Fruit fly (Drosophila melanogaster): ENCODE measurements around the gene meru.

Gene meru

DNA sequence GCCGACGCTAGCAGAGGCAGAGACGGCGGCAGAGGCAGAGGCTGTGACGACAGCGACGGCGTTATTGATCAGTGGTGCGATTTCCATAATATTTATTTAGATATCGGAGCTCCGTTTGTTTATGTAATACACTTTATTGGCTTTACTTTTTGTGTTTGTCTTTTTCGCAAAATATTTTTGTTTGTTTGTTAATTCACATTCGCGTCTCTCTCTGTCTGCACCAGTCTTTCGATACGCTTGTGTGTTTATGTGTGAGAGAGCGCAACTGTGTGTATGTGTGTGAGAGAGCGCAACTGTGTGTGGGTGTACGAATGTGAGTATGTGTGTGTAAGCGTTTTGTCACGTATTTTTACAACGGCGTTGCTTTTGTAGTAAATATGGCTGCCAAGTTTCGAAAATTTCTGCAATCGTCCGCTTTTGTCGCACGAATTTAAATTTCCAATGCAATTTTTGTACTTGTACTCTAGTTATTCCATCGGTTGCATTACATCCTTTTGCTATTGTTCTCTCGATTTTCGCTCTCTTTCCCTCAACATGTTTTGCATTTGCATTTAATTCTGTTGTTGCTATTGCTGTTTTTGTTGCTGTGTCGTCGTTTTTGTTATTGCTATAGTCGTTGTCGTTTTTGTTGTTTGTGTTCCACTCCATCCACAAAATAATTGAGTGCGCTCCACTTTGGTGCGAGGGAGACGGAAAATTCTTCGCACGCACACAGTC is 18.2 kb downstream of the meru start:
- TF ChIP-seq CG8478 (optimal IDR thresholded peaks at IDR 0.05) (peak; percentile 76), Dll (optimal IDR thresholded peaks at IDR 0.05) (no peak), EcR (GFP tag; optimal IDR thresholded peaks at IDR 0.05) (peak in 1 of 2 experiments; percentile 5)

- no peak for TF ChIP-seq CG8478 (optimal IDR thresholded peaks at IDR 0.05)
- no peak for TF ChIP-seq Dll (optimal IDR thresholded peaks at IDR 0.05)
- TF ChIP-seq psq (optimal IDR thresholded peaks at IDR 0.05) = no peak
- peak; percentile 49 to 97 for TF ChIP-seq EcR (GFP tag; optimal IDR thresholded peaks at IDR 0.05)
Measured at dm6 chr3L:15824537-15824936, 19.3 kb downstream of the meru start.

DNA sequence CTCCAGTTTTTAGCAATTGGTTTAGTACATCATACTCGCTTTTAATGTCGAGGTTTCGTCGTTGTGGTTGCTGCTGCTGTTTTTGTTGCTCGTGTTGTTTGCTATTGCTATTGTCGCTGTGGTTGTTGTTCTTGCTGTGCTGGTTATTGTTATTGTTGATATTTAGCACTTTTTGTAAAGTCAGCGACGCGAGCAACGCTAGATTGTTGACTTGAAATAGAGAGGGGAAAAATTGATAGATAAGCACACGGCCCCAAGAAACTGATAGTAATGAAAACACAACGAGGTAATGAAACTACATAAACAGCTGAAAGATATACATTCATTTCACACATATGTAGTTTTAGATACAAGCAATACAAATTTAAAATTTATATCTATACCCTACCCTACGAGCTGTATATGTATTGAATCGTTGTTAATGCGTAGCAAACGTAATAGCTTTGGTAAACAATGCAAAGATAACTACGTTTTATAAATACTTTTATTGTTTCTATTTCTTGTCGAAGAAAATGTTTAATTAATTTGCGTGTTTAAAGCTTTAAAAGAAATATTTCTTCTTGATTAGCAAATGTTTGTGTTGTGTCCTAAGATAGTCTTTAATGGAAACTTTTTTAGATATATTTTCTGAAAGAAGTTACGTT is 20.0 kb downstream of the meru start:
- TF ChIP-seq usp (GFP tag; optimal IDR thresholded peaks at IDR 0.05) (no peak), CG8478 (optimal IDR thresholded peaks at IDR 0.05) (no peak), Dll (optimal IDR thresholded peaks at IDR 0.05) (no peak), pan (optimal IDR thresholded peaks at IDR 0.05) (no peak), psq (optimal IDR thresholded peaks at IDR 0.05) (no peak), EcR (GFP tag; optimal IDR thresholded peaks at IDR 0.05) (no peak)

- TF ChIP-seq Dll (optimal IDR thresholded peaks at IDR 0.05) = no peak
- no peak for TF ChIP-seq psq (optimal IDR thresholded peaks at IDR 0.05)
- no peak for TF ChIP-seq EcR (GFP tag; optimal IDR thresholded peaks at IDR 0.05)
- TF ChIP-seq CG8478 (optimal IDR thresholded peaks at IDR 0.05) = no peak
- TF ChIP-seq pan (optimal IDR thresholded peaks at IDR 0.05) = no peak
- TF ChIP-seq usp (GFP tag; optimal IDR thresholded peaks at IDR 0.05) = no peak
Measured at dm6 chr3L:15816714-15817113, 27.1 kb downstream of the meru start, which contains the start of gene CkIIalpha-i1. CkIIalpha-i1 (plus strand) TSS chr3L:15816979.

dm6 chr3L:15816143-15816487 is 27.7 kb downstream of the meru start, which contains the start of gene fwe:
fwe (minus strand) TSS chr3L:15816410.
- no peak for TF ChIP-seq EcR (GFP tag; optimal IDR thresholded peaks at IDR 0.05)
- TF ChIP-seq CG8478 (optimal IDR thresholded peaks at IDR 0.05) = no peak
- no peak for TF ChIP-seq psq (optimal IDR thresholded peaks at IDR 0.05)
- TF ChIP-seq pan (optimal IDR thresholded peaks at IDR 0.05) = no peak
- TF ChIP-seq Dll (optimal IDR thresholded peaks at IDR 0.05) = no peak

dm6 chr3L:15815353-15816142 is 28.3 kb downstream of the meru start:
- no peak for TF ChIP-seq usp (GFP tag; optimal IDR thresholded peaks at IDR 0.05)
- TF ChIP-seq CG8478 (optimal IDR thresholded peaks at IDR 0.05) = peak; percentile 34

- TF ChIP-seq CG8478 (optimal IDR thresholded peaks at IDR 0.05) = no peak
- no peak for TF ChIP-seq usp (GFP tag; optimal IDR thresholded peaks at IDR 0.05)
Measured at dm6 chr3L:15813988-15814387, 29.9 kb downstream of the meru start.

- TF ChIP-seq Dll (optimal IDR thresholded peaks at IDR 0.05) (no peak), CG8478 (optimal IDR thresholded peaks at IDR 0.05) (no peak), EcR (GFP tag; optimal IDR thresholded peaks at IDR 0.05) (no peak), usp (GFP tag; optimal IDR thresholded peaks at IDR 0.05) (no peak), psq (optimal IDR thresholded peaks at IDR 0.05) (no peak), pan (optimal IDR thresholded peaks at IDR 0.05) (no peak)
Measured at dm6 chr3L:15809768-15810167, 34.1 kb downstream of the meru start.

- no peak for TF ChIP-seq EcR (GFP tag; optimal IDR thresholded peaks at IDR 0.05)
- no peak for TF ChIP-seq usp (GFP tag; optimal IDR thresholded peaks at IDR 0.05)
- TF ChIP-seq pan (optimal IDR thresholded peaks at IDR 0.05) = no peak
- no peak for TF ChIP-seq psq (optimal IDR thresholded peaks at IDR 0.05)
- no peak for TF ChIP-seq Dll (optimal IDR thresholded peaks at IDR 0.05)
- TF ChIP-seq CG8478 (optimal IDR thresholded peaks at IDR 0.05) = no peak
Measured at dm6 chr3L:15809185-15809584, 34.7 kb downstream of the meru start, which contains the start of gene CG13445. CG13445 (plus strand) TSS chr3L:15809485.

dm6 chr3L:15808667-15809066 is 35.2 kb downstream of the meru start:
- no peak for TF ChIP-seq CG8478 (optimal IDR thresholded peaks at IDR 0.05)
- TF ChIP-seq psq (optimal IDR thresholded peaks at IDR 0.05) = no peak
- no peak for TF ChIP-seq usp (GFP tag; optimal IDR thresholded peaks at IDR 0.05)

DNA sequence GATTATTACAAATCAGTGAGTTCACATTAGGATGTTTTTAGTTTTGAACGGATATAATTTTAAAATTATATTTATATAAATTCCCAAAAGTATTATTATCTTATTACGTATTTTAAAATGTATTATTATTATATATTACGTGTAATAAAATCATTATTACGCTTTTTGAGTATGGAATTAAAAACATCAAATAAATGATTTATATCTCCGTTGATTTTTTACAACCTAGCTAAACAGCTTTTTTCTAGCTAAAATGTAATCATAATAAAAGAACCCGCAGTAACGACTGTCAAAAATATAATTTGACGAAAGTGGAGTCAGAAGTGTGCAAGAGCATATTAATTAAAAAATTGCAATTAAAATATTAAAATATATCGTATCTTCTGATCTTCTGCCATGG is 35.8 kb downstream of the meru start, which contains the start of gene CG6244:
Gene CG6244 (plus strand): TSS at position 301 of the 400 bp plus-strand sequence.
- TF ChIP-seq EcR (GFP tag; optimal IDR thresholded peaks at IDR 0.05) (no peak), pan (optimal IDR thresholded peaks at IDR 0.05) (no peak), usp (GFP tag; optimal IDR thresholded peaks at IDR 0.05) (no peak), psq (optimal IDR thresholded peaks at IDR 0.05) (no peak), Dll (optimal IDR thresholded peaks at IDR 0.05) (no peak), CG8478 (optimal IDR thresholded peaks at IDR 0.05) (no peak)

DNA sequence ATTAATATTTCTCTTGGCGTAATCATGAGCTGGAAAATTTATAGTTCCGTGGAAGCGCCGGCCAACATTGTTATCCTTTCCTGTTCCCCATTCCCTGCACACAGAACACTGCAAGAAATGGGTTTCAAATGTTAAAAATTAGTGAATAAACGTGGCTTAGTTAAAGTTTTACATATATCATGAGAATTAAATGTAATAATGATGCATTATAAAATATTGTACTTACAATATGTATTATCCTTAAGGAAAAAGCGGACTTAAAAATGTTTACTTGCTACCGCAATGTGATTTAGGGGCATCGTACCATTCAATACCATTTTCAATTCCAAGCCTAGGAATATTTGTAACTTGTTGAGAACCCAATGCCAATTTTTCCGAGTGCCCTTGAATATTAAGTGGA is 41.2 kb downstream of the meru start:
- TF ChIP-seq psq (optimal IDR thresholded peaks at IDR 0.05) (no peak), EcR (GFP tag; optimal IDR thresholded peaks at IDR 0.05) (no peak), Dll (optimal IDR thresholded peaks at IDR 0.05) (no peak), pan (optimal IDR thresholded peaks at IDR 0.05) (no peak), usp (GFP tag; optimal IDR thresholded peaks at IDR 0.05) (no peak), CG8478 (optimal IDR thresholded peaks at IDR 0.05) (no peak)

Data from whole organism.